Worm (Caenorhabditis elegans) whole organism, L1 larva: ENCODE measurements around the gene srx-112.

Source experiments
- Y116A8C.19 ChIP-seq: sonication (generic microtip); optimal IDR thresholded peaks from 2 replicates; lab custom pipeline; 2016; ENCODE audit warnings: missing compliant biosample characterization, missing genetic modification characterization, borderline replicate concordance
- aha-1 ChIP-seq: fragments of 150-350 bp; optimal IDR thresholded peaks from 2 replicates; lab custom pipeline; 2014; ENCODE audit warnings: missing biosample characterization, missing genetic modification characterization
- ceh-82 ChIP-seq, 3 experiments: fragments of 150-350 bp in 1 of 3; sonication (generic microtip) in 2 of 3; optimal IDR thresholded peaks; 2 replicates each; lab custom pipeline; 2014 to 2017; ENCODE audit warnings: missing biosample characterization in 3 of 3, missing genetic modification characterization in 3 of 3
- ceh-90 ChIP-seq: sonication (generic microtip); optimal IDR thresholded peaks from 2 replicates; lab custom pipeline; 2016; ENCODE audit warnings: missing genetic modification characterization, missing compliant biosample characterization
- efl-3 ChIP-seq: fragments of 200-800 bp; sonication (Bioruptor generic); optimal IDR thresholded peaks from 2 replicates; lab custom pipeline; 2018; ENCODE audit warnings: mild to moderate bottlenecking, missing genetic modification characterization, missing compliant biosample characterization
- egl-13 ChIP-seq: sonication (generic microtip); optimal IDR thresholded peaks from 2 replicates; lab custom pipeline; 2016; ENCODE audit warnings: missing genotype, missing genetic modification reagents, missing genetic modification characterization, missing compliant biosample characterization
- ets-5 ChIP-seq: fragments of 200-800 bp; sonication (Bioruptor generic); IDR thresholded peaks from 2 replicates; pipeline ENCODE4 v1.3.6; 2022; ENCODE audit warnings: missing genetic modification characterization, missing compliant biosample characterization
- fkh-10 ChIP-seq: sonication (generic microtip); optimal IDR thresholded peaks from 2 replicates; lab custom pipeline; 2017; ENCODE audit warnings: missing biosample characterization, missing genetic modification reagents, missing genetic modification characterization
- grh-1 ChIP-seq: fragments of 200-800 bp; sonication (Bioruptor generic); IDR thresholded peaks from 2 replicates; pipeline ENCODE4 v1.3.6; 2022; ENCODE audit warnings: missing genetic modification reagents, missing genetic modification characterization, missing compliant biosample characterization
- jun-1 ChIP-seq: fragments of 150-350 bp; optimal IDR thresholded peaks from 2 replicates; lab custom pipeline; 2014; ENCODE audit warnings: missing biosample characterization, missing genetic modification reagents, missing genetic modification characterization
- lin-13 ChIP-seq: fragments of 150-350 bp; optimal IDR thresholded peaks from 2 replicates; lab custom pipeline; 2014; ENCODE audit warnings: missing biosample characterization, missing genetic modification reagents, missing genetic modification characterization
- lin-35 ChIP-seq, 2 experiments: fragments of 150-350 bp; optimal IDR thresholded peaks; 2 replicates each; lab custom pipeline; 2014; ENCODE audit warnings: missing biosample characterization in 2 of 2, missing genetic modification characterization in 2 of 2, missing genetic modification reagents in 2 of 2
- mdl-1 ChIP-seq, 2 experiments: fragments of 150-350 bp; optimal IDR thresholded peaks; 2 replicates each; lab custom pipeline; 2014 to 2017; ENCODE audit warnings: missing biosample characterization in 2 of 2, missing genetic modification characterization in 2 of 2, inconsistent platforms in 1 of 2
- nhr-11 ChIP-seq: fragments of 150-350 bp; optimal IDR thresholded peaks from 2 replicates; lab custom pipeline; 2014; ENCODE audit warnings: missing biosample characterization, missing genetic modification characterization
- nhr-19 ChIP-seq: fragments of 200-800 bp; sonication (Bioruptor generic); conservative IDR thresholded peaks from 2 replicates; pipeline ENCODE4 v1.3.6; 2022; ENCODE audit warnings: missing genetic modification characterization, missing compliant biosample characterization
- nhr-76 ChIP-seq: sonication (generic microtip); optimal IDR thresholded peaks from 2 replicates; lab custom pipeline; 2017; ENCODE audit warnings: missing biosample characterization, missing genetic modification characterization
- nhr-84 ChIP-seq: sonication (generic microtip); optimal IDR thresholded peaks from 2 replicates; lab custom pipeline; 2017; ENCODE audit warnings: missing biosample characterization, missing genetic modification characterization
- nhr-90 ChIP-seq: sonication (generic microtip); optimal IDR thresholded peaks from 2 replicates; lab custom pipeline; 2016; ENCODE audit warnings: mild to moderate bottlenecking, missing genetic modification characterization, missing compliant biosample characterization; ENCODE audit not compliant: poor library complexity
- pax-3 ChIP-seq: fragments of 200-800 bp; sonication (Bioruptor generic); optimal IDR thresholded peaks from 2 replicates; lab custom pipeline; 2018; ENCODE audit warnings: mild to moderate bottlenecking, missing genetic modification characterization, moderate library complexity, missing compliant biosample characterization
- pqm-1 ChIP-seq: sonication (generic microtip); optimal IDR thresholded peaks from 3 replicates; lab custom pipeline; 2017; ENCODE audit warnings: missing biosample characterization, missing genetic modification characterization
- sox-4 ChIP-seq: sonication (generic microtip); optimal IDR thresholded peaks from 2 replicates; lab custom pipeline; 2016; ENCODE audit warnings: missing genetic modification characterization, missing compliant biosample characterization
- unc-30 ChIP-seq: sonication (generic microtip); optimal IDR thresholded peaks from 2 replicates; lab custom pipeline; 2017; ENCODE audit warnings: missing biosample characterization, missing genetic modification characterization
- unc-98 ChIP-seq: fragments of 200-800 bp; sonication (Bioruptor generic); IDR thresholded peaks from 2 replicates; pipeline ENCODE4 v1.3.6; 2022; ENCODE audit warnings: missing genetic modification characterization, missing compliant biosample characterization
- vab-15 ChIP-seq: sonication (generic microtip); optimal IDR thresholded peaks from 2 replicates; lab custom pipeline; 2017; ENCODE audit warnings: missing genotype, mild to moderate bottlenecking, missing genetic modification characterization, missing compliant biosample characterization
- ztf-11 ChIP-seq, 2 experiments: sonication (generic microtip); optimal IDR thresholded peaks; 2 replicates each; lab custom pipeline; 2016 to 2017; ENCODE audit warnings: missing genetic modification characterization in 2 of 2, missing biosample characterization in 1 of 2, missing compliant biosample characterization in 1 of 2

The srx-112 gene

DNA sequence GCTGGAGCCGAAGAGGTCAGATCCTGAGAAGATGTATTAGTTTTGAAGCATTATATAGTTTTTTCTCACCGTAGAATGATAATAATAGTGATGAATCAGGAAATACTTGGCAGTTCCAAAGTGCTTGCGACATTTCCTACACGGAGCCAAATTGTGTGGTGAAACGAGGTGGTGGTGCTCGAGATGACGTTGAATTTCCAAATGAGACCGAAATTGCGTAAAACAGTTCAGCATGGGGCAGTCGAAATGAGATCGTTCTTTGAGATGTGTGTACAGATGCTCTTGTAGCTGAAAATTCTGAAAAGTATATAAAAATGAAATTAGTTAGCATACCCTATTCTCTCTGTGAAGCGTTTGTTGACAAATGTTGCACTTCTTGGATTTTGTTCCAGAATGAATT is 36.4 kb downstream of the srx-112 start, which contains the start of gene C46E10.8 (continued):
- TF ChIP-seq lin-13 (GFP tag; lab: Kevin White, UChicago): no peak
- TF ChIP-seq, all 84 proteins: peak for 0

DNA sequence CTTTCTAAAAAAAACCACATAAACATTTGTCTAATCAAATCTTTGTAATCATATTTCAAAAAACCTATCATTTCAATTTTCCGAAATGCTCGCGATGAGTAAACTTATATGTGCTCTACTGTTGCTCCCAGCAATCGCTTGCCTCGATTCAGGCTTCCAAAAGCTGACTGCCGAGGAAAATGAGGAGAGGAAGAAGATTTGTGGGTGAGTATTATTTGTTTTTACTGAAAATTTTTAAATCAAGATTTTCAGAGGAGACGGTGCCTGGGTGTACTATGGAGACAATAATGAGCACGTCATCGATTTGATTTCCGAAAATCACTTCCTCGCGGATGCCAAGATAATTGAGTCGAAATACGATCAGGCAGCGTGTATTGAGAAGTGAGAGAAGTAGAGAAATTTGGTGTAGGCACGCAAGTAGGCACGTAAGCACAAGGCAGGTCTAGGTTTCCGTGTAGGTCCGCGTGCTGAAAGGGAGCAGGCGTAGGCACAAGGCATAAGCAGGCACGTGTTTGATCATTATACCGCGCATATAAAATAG is 40.1 kb downstream of the srx-112 start, which contains the start of gene C46E10.1:
TSS of gene C46E10.1 (plus strand) at position 51 of the 541 bp plus-strand sequence.
- no peak for TF ChIP-seq Y116A8C.19 (tag; lab: Kevin White, UChicago)
- TF ChIP-seq ceh-90 (tag; lab: Kevin White, UChicago): no peak
- TF ChIP-seq nhr-19: no peak
- TF ChIP-seq fkh-10 (GFP tag; lab: Kevin White, UChicago): no peak
- no peak for TF ChIP-seq nhr-90 (tag; lab: Kevin White, UChicago)

DNA sequence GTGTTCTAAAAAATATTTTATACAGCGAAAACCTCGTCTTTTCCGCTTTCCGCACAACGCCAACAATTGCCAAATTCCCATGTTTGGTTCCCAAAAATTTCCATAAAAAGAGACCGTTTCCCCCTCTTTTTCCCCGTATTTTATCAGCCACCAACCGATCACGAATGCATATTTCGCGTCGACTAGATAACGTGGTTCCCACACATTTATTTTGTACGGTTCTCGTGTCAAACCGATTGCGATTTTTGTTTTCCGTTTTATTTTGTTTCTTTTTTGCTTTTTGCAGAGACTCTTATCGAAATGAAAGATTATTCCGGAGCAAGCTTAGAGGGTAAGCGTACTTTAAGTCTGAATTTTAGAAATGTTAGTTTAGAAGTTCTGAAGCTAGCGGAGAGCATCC is 43.4 kb downstream of the srx-112 start, which contains the start of gene C46E10.3:
TSS of gene C46E10.3 (plus strand) at position 301 of the 400 bp plus-strand sequence.
- no peak for TF ChIP-seq pax-3 (tag; lab: Kevin White, UChicago)
- TF ChIP-seq nhr-84 (tag; lab: Kevin White, UChicago): no peak

DNA sequence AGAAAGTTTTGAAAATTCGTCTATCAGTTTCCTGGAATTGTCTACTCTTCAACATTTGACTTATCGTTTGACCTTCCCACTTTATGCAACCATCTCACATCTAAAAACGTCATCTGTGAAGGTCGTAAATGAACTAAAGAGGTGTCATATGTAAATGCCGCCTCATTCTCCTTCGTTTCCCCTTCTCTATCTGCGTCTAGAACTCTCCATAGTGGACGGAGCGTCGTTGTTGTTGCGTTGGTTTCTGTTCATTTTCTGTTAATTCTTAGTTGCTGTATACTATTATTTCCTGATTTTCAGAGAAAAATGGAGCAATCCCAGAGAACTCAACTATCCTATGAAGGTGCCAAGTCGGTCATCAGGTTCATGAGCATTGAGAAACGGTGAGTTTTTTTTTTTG is 47.4 kb downstream of the srx-112 start, which contains the start of gene fbxc-52:
TSS of gene fbxc-52 (plus strand) at position 301 of the 400 bp plus-strand sequence.
- TF ChIP-seq unc-30 (tag; lab: Kevin White, UChicago) (no peak), ceh-82 (tag; optimal IDR thresholded peaks at IDR 0.05; lab: Kevin White, UChicago) (no peak), egl-13 (tag; lab: Kevin White, UChicago) (no peak), nhr-11 (no peak), ztf-11 (tag; optimal IDR thresholded peaks at IDR 0.05; lab: Kevin White, UChicago) (no peak), lin-35 (GFP tag; optimal IDR thresholded peaks at IDR 0.05; lab: Kevin White, UChicago) (no peak), ets-5 (no peak), vab-15 (tag; lab: Kevin White, UChicago) (no peak), sox-4 (no peak), unc-98 (GFP tag; lab: Robert Waterston, UW) (no peak), aha-1 (tag; lab: Kevin White, UChicago) (no peak)

DNA sequence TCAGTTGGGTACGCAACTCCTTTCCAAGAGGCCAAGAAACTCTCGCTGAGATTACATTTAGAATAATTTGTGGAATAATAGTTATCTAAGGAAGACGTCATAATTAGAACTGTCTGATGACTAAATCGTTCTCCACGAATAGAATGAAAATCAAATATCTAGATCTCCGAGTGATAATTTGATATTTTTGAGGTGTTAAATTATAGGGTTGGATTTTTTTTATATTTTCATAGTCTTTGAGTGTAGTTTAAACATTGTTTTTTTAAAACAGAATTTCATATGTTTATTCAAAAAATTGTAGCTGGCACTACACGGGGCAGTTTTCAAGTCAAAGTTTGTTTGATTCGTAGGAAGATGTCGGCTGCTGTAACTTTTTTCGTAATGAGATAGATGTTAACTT is 47.9 kb downstream of the srx-112 start, which contains the start of gene srh-99:
TSS of gene srh-99 (minus strand) at position 101 of the 400 bp plus-strand sequence.
- TF ChIP-seq mdl-1 (tag; optimal IDR thresholded peaks at IDR 0.05; lab: Kevin White, UChicago): no peak

DNA sequence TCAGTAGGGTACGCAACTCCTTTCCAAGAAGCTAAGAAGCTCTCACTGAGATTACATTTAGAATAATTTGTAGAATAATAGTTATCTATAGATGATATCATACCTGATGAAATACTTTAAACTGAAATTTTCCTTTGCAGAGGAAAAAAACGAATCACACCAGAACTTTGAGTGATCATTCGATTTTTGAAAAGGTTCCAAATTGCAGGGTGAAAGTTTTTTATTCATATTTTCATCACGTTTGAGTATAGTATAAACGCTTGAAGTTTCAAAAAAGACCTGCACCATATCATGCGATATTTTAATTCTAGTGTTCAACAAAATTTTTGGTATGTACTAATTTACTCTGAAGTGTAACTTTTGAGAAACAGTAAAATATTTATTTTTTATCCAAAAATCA is 49.8 kb downstream of the srx-112 start, which contains the start of gene srh-100:
TSS of gene srh-100 (minus strand) at position 101 of the 400 bp plus-strand sequence.
- TF ChIP-seq unc-30 (tag; lab: Kevin White, UChicago): no peak
- TF ChIP-seq nhr-76: no peak
- TF ChIP-seq pqm-1: no peak
- no peak for TF ChIP-seq egl-13 (tag; lab: Kevin White, UChicago)
- TF ChIP-seq efl-3 (GFP tag; lab: Kevin White, UChicago): no peak
- TF ChIP-seq grh-1 (GFP tag; lab: Robert Waterston, UW): no peak
- no peak for TF ChIP-seq jun-1 (tag; lab: Kevin White, UChicago)
